Worm (Caenorhabditis elegans): Measurements from ENCODE around the gene math-7.

- no peak for TF ChIP-seq ceh-45 (GFP tag; IDR thresholded peaks at IDR 0.05)
- TF ChIP-seq elt-2 (tag; optimal IDR thresholded peaks at IDR 0.05): no peak
- no peak for TF ChIP-seq fkh-10 (GFP tag; optimal IDR thresholded peaks at IDR 0.05)
Observed at ce11 chrII:1901981-1902380, 15.7 kb upstream of the math-7 start, which contains the start of gene math-23.

Data from whole organism, late embryonic.